3 worm cellular contexts compared by ENCODE assay signal in genomic region chrX:11257071-11257470, ce11.
TF ChIP-seq lines count a peak whose summit lies in the region.

C03A3.1 (plus strand) TSS chrX:11257361.

TF ChIP-seq in whole organism, L1 larva, 84 proteins besides CTCF, POLR2A, EP300 and RAD21 (continued from another document):
- TF ChIP-seq unc-30 (tag; optimal IDR thresholded peaks at IDR 0.05; lab: Kevin White, UChicago) (no peak), lin-15B (tag; optimal IDR thresholded peaks at IDR 0.05; lab: Kevin White, UChicago) (no peak), pag-3 (tag; optimal IDR thresholded peaks at IDR 0.05; lab: Kevin White, UChicago; ENCODE audit: borderline replicate concordance, insufficient read depth) (no peak), hlh-17 (GFP tag; optimal IDR thresholded peaks at IDR 0.05; lab: Kevin White, UChicago; ENCODE audit: borderline replicate concordance) (no peak), nhr-71 (tag; optimal IDR thresholded peaks at IDR 0.05; lab: Kevin White, UChicago) (peak; percentile 8), lin-14 (GFP tag; optimal IDR thresholded peaks at IDR 0.05; lab: Kevin White, UChicago) (peak; percentile 76), elt-3 (tag; optimal IDR thresholded peaks at IDR 0.05; lab: Kevin White, UChicago) (no peak), efl-3 (GFP tag; optimal IDR thresholded peaks at IDR 0.05; lab: Kevin White, UChicago) (no peak), nhr-47 (tag; optimal IDR thresholded peaks at IDR 0.05; lab: Kevin White, UChicago) (peak; percentile 4), F16B12.6 (tag; optimal IDR thresholded peaks at IDR 0.05; lab: Kevin White, UChicago) (no peak), swsn-7 (tag; optimal IDR thresholded peaks at IDR 0.05; lab: Kevin White, UChicago) (peak; percentile 4), irx-1 (tag; optimal IDR thresholded peaks at IDR 0.05; lab: Kevin White, UChicago) (no peak)
TF ChIP-seq in whole organism, L1 larva: peak in this region for 8.

TF ChIP-seq in whole organism, L4 larva, 104 proteins besides CTCF, POLR2A, EP300 and RAD21 (continued from another document):
- TF ChIP-seq aha-1 (tag; lab: Kevin White, UChicago) (no peak), lsy-2 (tag; optimal IDR thresholded peaks at IDR 0.05; lab: Kevin White, UChicago) (peak in 1 of 2 experiments; percentile 16), mxl-2 (GFP tag; conservative IDR thresholded peaks at IDR 0.05; lab: Robert Waterston, UW) (no peak), F37D6.2 (tag; optimal IDR thresholded peaks at IDR 0.05; lab: Kevin White, UChicago) (no peak), Y5F2A.4 (GFP tag; optimal IDR thresholded peaks at IDR 0.05; lab: Kevin White, UChicago) (no peak), pha-4 (GFP tag; IDR thresholded peaks at IDR 0.05; lab: Robert Waterston, UW) (no peak), pha-4 (tag; optimal IDR thresholded peaks at IDR 0.05; lab: Kevin White, UChicago) (no peak), mep-1 (tag; optimal IDR thresholded peaks at IDR 0.05; lab: Kevin White, UChicago) (no peak), lin-1 (GFP tag; IDR thresholded peaks at IDR 0.05; lab: Robert Waterston, UW) (no peak), egl-43 (GFP tag; IDR thresholded peaks at IDR 0.05; lab: Robert Waterston, UW) (no peak), lin-13 (GFP tag; optimal IDR thresholded peaks at IDR 0.05; lab: Kevin White, UChicago) (no peak), nhr-10 (tag; optimal IDR thresholded peaks at IDR 0.05; lab: Kevin White, UChicago) (no peak), hmg-1.1 (GFP tag; IDR thresholded peaks at IDR 0.05; lab: Robert Waterston, UW) (peak; percentile 51; the same call in 1 of the 2 replicates), fos-1 (tag; optimal IDR thresholded peaks at IDR 0.05; lab: Kevin White, UChicago) (no peak), zag-1 (tag; optimal IDR thresholded peaks at IDR 0.05; lab: Kevin White, UChicago) (no peak), T26A8.4 (GFP tag; IDR thresholded peaks at IDR 0.05; lab: Robert Waterston, UW) (no peak), rbr-2 (tag; optimal IDR thresholded peaks at IDR 0.05; lab: Kevin White, UChicago) (peak; percentile 48), ama-1 (optimal IDR thresholded peaks at IDR 0.05; lab: Kevin White, UChicago) (no peak), attf-4 (tag; optimal IDR thresholded peaks at IDR 0.05; lab: Kevin White, UChicago) (no peak), aly-2 (tag; optimal IDR thresholded peaks at IDR 0.05; lab: Kevin White, UChicago) (no peak), Y48G9A.11 (GFP tag; IDR thresholded peaks at IDR 0.05; lab: Robert Waterston, UW) (no peak), unc-62 (GFP tag; optimal IDR thresholded peaks at IDR 0.05 in 1 of 2; lab: Kevin White, UChicago) (no peak), unc-62 (tag; optimal IDR thresholded peaks at IDR 0.05; lab: Kevin White, UChicago) (no peak), nhr-111 (GFP tag; optimal IDR thresholded peaks at IDR 0.05; lab: Kevin White, UChicago) (no peak), F49E8.2 (tag; optimal IDR thresholded peaks at IDR 0.05; lab: Kevin White, UChicago; ENCODE audit: borderline replicate concordance) (no peak), ctbp-1 (GFP tag; IDR thresholded peaks at IDR 0.05; lab: Robert Waterston, UW) (no peak), cey-2 (tag; optimal IDR thresholded peaks at IDR 0.05; lab: Kevin White, UChicago; ENCODE audit: borderline replicate concordance, insufficient read depth) (no peak), fkh-10 (GFP tag; optimal IDR thresholded peaks at IDR 0.05; lab: Kevin White, UChicago) (no peak), set-16 (GFP tag; IDR thresholded peaks at IDR 0.05; lab: Robert Waterston, UW) (peak; percentile 50), Y75B8A.6 (GFP tag; IDR thresholded peaks at IDR 0.05; lab: Robert Waterston, UW) (no peak), saeg-2 (GFP tag; IDR thresholded peaks at IDR 0.05; lab: Robert Waterston, UW) (0 out of 2 replicates have a peak, but pooled peaks have one; percentile 9), madf-5 (GFP tag; IDR thresholded peaks at IDR 0.05; lab: Robert Waterston, UW) (no peak)

TF ChIP-seq in whole organism, late embryonic, 69 proteins besides CTCF, POLR2A, EP300 and RAD21 (continued from another document):
- peak; percentile 12 for TF ChIP-seq ceh-2 (tag; optimal IDR thresholded peaks at IDR 0.05; lab: Kevin White, UChicago)
- no peak for TF ChIP-seq ztf-16 (tag; optimal IDR thresholded peaks at IDR 0.05; lab: Kevin White, UChicago)
- peak; percentile 16 for TF ChIP-seq ref-2 (tag; optimal IDR thresholded peaks at IDR 0.05; lab: Kevin White, UChicago)
- no peak for TF ChIP-seq elt-2 (tag; optimal IDR thresholded peaks at IDR 0.05; lab: Kevin White, UChicago)
- no peak for TF ChIP-seq nfya-1 (tag; optimal IDR thresholded peaks at IDR 0.05; lab: Kevin White, UChicago)
- peak; percentile 69 for TF ChIP-seq sdc-2 (tag; optimal IDR thresholded peaks at IDR 0.05; lab: Kevin White, UChicago)
- TF ChIP-seq ceh-18 (tag; optimal IDR thresholded peaks at IDR 0.05; lab: Kevin White, UChicago): peak; percentile 1
- peak; percentile 51 for TF ChIP-seq unc-42 (tag; optimal IDR thresholded peaks at IDR 0.05; lab: Kevin White, UChicago)
- TF ChIP-seq pha-4 (tag; optimal IDR thresholded peaks at IDR 0.05; lab: Kevin White, UChicago): no peak
